Worm (Caenorhabditis elegans): ENCODE results near the gene C49F8.3.

DNA sequence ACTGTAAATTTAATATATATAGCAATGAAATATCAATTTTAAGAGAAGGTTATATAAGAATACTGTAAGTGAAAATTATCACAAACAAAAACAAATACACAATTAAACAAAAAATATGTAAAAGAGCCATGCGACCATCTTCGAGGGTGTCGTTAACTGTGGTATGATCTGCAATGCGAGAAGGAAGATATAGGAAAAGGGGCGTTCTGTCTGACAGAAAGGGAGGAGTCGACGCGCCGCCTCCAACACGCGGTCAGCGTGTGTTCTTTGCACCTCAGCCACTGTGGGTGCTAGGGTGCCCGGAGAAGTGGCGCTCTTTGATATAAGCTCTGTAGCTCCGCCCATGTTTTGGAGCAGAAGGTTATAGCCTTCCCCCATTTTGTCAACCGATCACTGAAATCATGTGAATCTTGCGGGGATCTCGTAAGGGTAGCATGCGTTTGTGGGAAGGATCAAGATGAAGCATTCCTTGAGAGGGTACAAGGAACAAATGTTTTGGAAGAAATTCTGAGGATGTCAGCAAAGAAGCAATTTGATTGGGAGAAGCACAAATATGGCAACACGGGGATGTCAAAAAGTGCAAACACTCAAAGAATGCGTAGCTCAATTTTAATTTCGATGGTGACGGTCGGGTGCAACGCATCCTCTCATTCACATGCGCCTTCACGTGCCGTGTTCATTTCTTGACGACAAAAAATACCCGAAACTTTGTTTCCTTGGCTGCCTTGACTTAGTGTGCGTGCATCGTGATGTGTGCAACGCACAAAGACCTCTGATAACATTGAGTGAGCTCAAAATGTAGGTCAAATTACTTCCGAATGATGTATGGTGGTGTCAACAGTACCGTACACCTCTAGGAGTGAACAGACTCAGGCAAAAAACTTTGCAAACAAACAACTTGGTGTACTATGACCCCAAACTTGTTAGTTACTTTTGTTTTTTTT lies 36.3 kb downstream of the C49F8.3 start, which contains the start of gene mxl-3:
- TF ChIP-seq ama-1 (optimal IDR thresholded peaks at IDR 0.05): no peak
- no peak for TF ChIP-seq ceh-2 (tag; optimal IDR thresholded peaks at IDR 0.05)
- TF ChIP-seq pqm-1 (tag; optimal IDR thresholded peaks at IDR 0.05): no peak
- no peak for TF ChIP-seq ceh-45 (GFP tag; IDR thresholded peaks at IDR 0.05)
- no peak for TF ChIP-seq hlh-30 (tag; optimal IDR thresholded peaks at IDR 0.05; ENCODE audit: insufficient read depth)
- TF ChIP-seq sox-2 (GFP tag; IDR thresholded peaks at IDR 0.05): no peak
- TF ChIP-seq hlh-13 (GFP tag; optimal IDR thresholded peaks at IDR 0.05): no peak
- no peak for TF ChIP-seq mec-3 (tag; optimal IDR thresholded peaks at IDR 0.05; ENCODE audit: borderline replicate concordance)
